Fruit fly (Drosophila melanogaster): Measurements from ENCODE around the gene bip1.

dm6 chr3L:8063214-8064156 lies 5.0 kb upstream of the bip1 start, which contains the start of gene Sarm:
- no peak for TF ChIP-seq Hnf4 (GFP tag; optimal IDR thresholded peaks at IDR 0.05)
- TF ChIP-seq Hr78 (GFP tag; optimal IDR thresholded peaks at IDR 0.05), result no peak
- TF ChIP-seq Dfd (GFP tag; optimal IDR thresholded peaks at IDR 0.05), result no peak
- peak; percentile 64 for TF ChIP-seq psq (GFP tag; optimal IDR thresholded peaks at IDR 0.05)
- peak; percentile 38 for TF ChIP-seq OdsH (GFP tag; optimal IDR thresholded peaks at IDR 0.05)
- TF ChIP-seq br (GFP tag; optimal IDR thresholded peaks at IDR 0.05), result peak; percentile 50
- peak; percentile 60 for TF ChIP-seq fru (GFP tag; optimal IDR thresholded peaks at IDR 0.05)
- TF ChIP-seq Myc (optimal IDR thresholded peaks at IDR 0.05), result peak; percentile 98
- TF ChIP-seq usp (GFP tag; optimal IDR thresholded peaks at IDR 0.05), result no peak
- TF ChIP-seq h (GFP tag; optimal IDR thresholded peaks at IDR 0.05), result peak; percentile 66
- TF ChIP-seq GATAd (GFP tag; optimal IDR thresholded peaks at IDR 0.05), result no peak

Measured in whole organism, wandering third instar larva.